Fruit fly (Drosophila melanogaster) whole organism, prepupa: ENCODE results near the gene PolD2.

Experiments used
- CG10631 ChIP-seq: fragments of 200-800 bp; sonication (Bioruptor generic); optimal IDR thresholded peaks from 2 replicates; lab custom pipeline; 2016; ENCODE audit warnings: missing biosample characterization, missing genetic modification characterization
- CG11762 ChIP-seq: fragments of 200-800 bp; sonication (Bioruptor generic); optimal IDR thresholded peaks from 3 replicates; lab custom pipeline; 2016; ENCODE audit warnings: missing biosample characterization, missing genetic modification characterization; ENCODE audit not compliant: insufficient read depth
- Smox ChIP-seq: fragments of 200-800 bp; sonication (Bioruptor generic); optimal IDR thresholded peaks from 3 replicates; lab custom pipeline; 2016; ENCODE audit warnings: missing biosample characterization, missing genetic modification characterization
- eg ChIP-seq: fragments of 200-800 bp; sonication (Bioruptor generic); IDR thresholded peaks from 3 replicates; pipeline ENCODE4 v1.3.6; 2022; ENCODE audit warnings: missing biosample characterization, missing genetic modification characterization
- pdm3 ChIP-seq: fragments of 200-800 bp; sonication (Bioruptor generic); optimal IDR thresholded peaks from 3 replicates; lab custom pipeline; 2016; ENCODE audit warnings: missing biosample characterization, missing genetic modification characterization
- spab ChIP-seq: fragments of 200-800 bp; sonication (Bioruptor generic); optimal IDR thresholded peaks from 2 replicates; lab custom pipeline; 2017; ENCODE audit warnings: missing biosample characterization, mild to moderate bottlenecking, missing genetic modification characterization, missing genetic modification reagents
- topi ChIP-seq: fragments of 200-800 bp; sonication (Bioruptor generic); optimal IDR thresholded peaks from 3 replicates; lab custom pipeline; 2016; ENCODE audit warnings: missing biosample characterization, missing genetic modification characterization

DNA sequence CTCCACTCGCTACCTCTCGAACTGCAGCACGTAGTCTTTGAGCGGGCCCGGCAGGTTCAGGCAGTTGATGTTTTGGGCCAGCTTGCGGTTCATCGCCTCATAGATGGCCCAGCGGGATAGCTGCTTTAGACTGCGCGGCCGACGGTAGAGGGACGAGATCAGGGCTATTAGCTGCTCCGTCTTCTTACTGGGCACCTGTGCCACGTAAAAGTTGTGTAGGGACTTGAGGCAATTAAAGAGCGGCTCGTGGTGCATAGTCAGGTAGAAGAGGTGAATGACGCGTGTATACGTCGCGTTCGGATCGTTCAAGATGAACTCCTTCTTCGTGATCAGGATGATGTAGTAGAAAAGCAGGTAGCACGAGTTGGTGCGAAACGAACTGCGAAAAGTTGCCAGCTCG lies 2.8 kb upstream of the PolD2 start:
- TF ChIP-seq eg (GFP tag; lab: Robert Waterston, UW) (no peak), topi (GFP tag; lab: Kevin White, UChicago) (no peak), Smox (GFP tag; lab: Kevin White, UChicago) (no peak), pdm3 (GFP tag; lab: Kevin White, UChicago) (no peak), spab (GFP tag; lab: Kevin White, UChicago) (no peak), CG10631 (GFP tag; lab: Kevin White, UChicago) (no peak), CG11762 (GFP tag; lab: Kevin White, UChicago) (no peak)
